Worm (Caenorhabditis elegans) whole organism, L4 larva: Measurements from ENCODE around the gene C01G12.9.

Experiments used
- F10B5.3 ChIP-seq: sonication (generic microtip); optimal IDR thresholded peaks from 2 replicates; lab custom pipeline; 2016; ENCODE audit warnings: mild to moderate bottlenecking, missing genetic modification characterization, missing compliant biosample characterization
- F26F4.8 ChIP-seq: fragments of 200-800 bp; sonication (Bioruptor generic); conservative IDR thresholded peaks from 2 replicates; pipeline ENCODE4 v1.3.6; 2022; ENCODE audit warnings: missing genetic modification characterization, missing compliant biosample characterization
- F37D6.2 ChIP-seq: sonication (generic microtip); optimal IDR thresholded peaks from 2 replicates; lab custom pipeline; 2016; ENCODE audit warnings: mild to moderate bottlenecking, missing genetic modification characterization, missing compliant biosample characterization
- T20F7.1 ChIP-seq: fragments of 200-800 bp; sonication (Bioruptor generic); optimal IDR thresholded peaks from 2 replicates; lab custom pipeline; 2018; ENCODE audit warnings: mild to moderate bottlenecking, missing genetic modification characterization, missing compliant biosample characterization
- Y48G9A.11 ChIP-seq: fragments of 200-800 bp; sonication (Bioruptor generic); IDR thresholded peaks from 2 replicates; pipeline ENCODE4 v1.3.6; 2022; ENCODE audit warnings: missing genetic modification reagents, missing genetic modification characterization, missing compliant biosample characterization
- Y5F2A.4 ChIP-seq: fragments of 200-800 bp; sonication (Bioruptor generic); optimal IDR thresholded peaks from 2 replicates; lab custom pipeline; 2018; ENCODE audit warnings: mild to moderate bottlenecking, missing genetic modification characterization, missing compliant biosample characterization
- Y75B8A.6 ChIP-seq: fragments of 200-800 bp; sonication (Bioruptor generic); IDR thresholded peaks from 2 replicates; pipeline ENCODE4 v1.3.6; 2022; ENCODE audit warnings: missing genetic modification reagents, missing genetic modification characterization, missing compliant biosample characterization
- ZK337.2 ChIP-seq: fragments of 200-800 bp; sonication (Bioruptor generic); IDR thresholded peaks from 2 replicates; pipeline ENCODE4 v1.3.6; 2022; ENCODE audit warnings: missing genetic modification reagents, missing genetic modification characterization, missing compliant biosample characterization
- aha-1 ChIP-seq: fragments of 150-350 bp; peaks from one replicate; lab custom pipeline; 2014; ENCODE audit warnings: missing biosample characterization, missing genetic modification characterization
- aly-2 ChIP-seq: sonication (generic microtip); optimal IDR thresholded peaks from 2 replicates; lab custom pipeline; 2018; ENCODE audit warnings: missing biosample characterization, missing genetic modification characterization
- attf-4 ChIP-seq: sonication (generic microtip); optimal IDR thresholded peaks from 3 replicates; lab custom pipeline; 2017; ENCODE audit warnings: missing biosample characterization, missing genetic modification characterization
- ces-1 ChIP-seq: fragments of 150-350 bp; sonication (generic microtip); optimal IDR thresholded peaks from 4 replicates; lab custom pipeline; 2014; ENCODE audit warnings: missing biosample characterization, missing genetic modification reagents, missing genetic modification characterization
- cey-2 ChIP-seq: sonication (generic microtip); optimal IDR thresholded peaks from 3 replicates; lab custom pipeline; 2017; ENCODE audit warnings: missing genetic modification characterization, mild to moderate bottlenecking, missing compliant biosample characterization, antibody characterized with exemption, borderline replicate concordance; ENCODE audit not compliant: insufficient read depth
- dmd-9 ChIP-seq: fragments of 200-800 bp; sonication (Bioruptor generic); IDR thresholded peaks from 2 replicates; pipeline ENCODE4 v1.3.6; 2022; ENCODE audit warnings: missing genetic modification reagents, missing genetic modification characterization, missing compliant biosample characterization
- dpl-1 ChIP-seq: fragments of 150-350 bp; optimal IDR thresholded peaks from 2 replicates; lab custom pipeline; 2014; ENCODE audit warnings: missing biosample characterization, missing genetic modification reagents, missing genetic modification characterization
- dve-1 ChIP-seq: sonication (generic microtip); optimal IDR thresholded peaks from 2 replicates; lab custom pipeline; 2017; ENCODE audit warnings: antibody characterized with exemption, mild to moderate bottlenecking, missing genetic modification characterization, missing compliant biosample characterization; ENCODE audit not compliant: insufficient read depth
- gei-8 ChIP-seq: fragments of 200-800 bp; sonication (Bioruptor generic); optimal IDR thresholded peaks from 2 replicates; lab custom pipeline; 2018; ENCODE audit warnings: mild to moderate bottlenecking, missing genetic modification characterization, missing compliant biosample characterization
- hif-1 ChIP-seq, 2 experiments: sonication (generic microtip); optimal IDR thresholded peaks; 2 replicates each; lab custom pipeline; 2016 to 2017; ENCODE audit warnings: missing compliant biosample characterization in 2 of 2, missing genetic modification characterization in 2 of 2, missing genetic modification reagents in 2 of 2, missing genotype in 2 of 2, mild to moderate bottlenecking in 1 of 2
- hlh-11 ChIP-seq: fragments of 200-800 bp; sonication (Bioruptor generic); optimal IDR thresholded peaks from 2 replicates; lab custom pipeline; 2018; ENCODE audit warnings: mild to moderate bottlenecking, missing genetic modification characterization, missing compliant biosample characterization
- hlh-30 ChIP-seq: sonication (generic microtip); optimal IDR thresholded peaks from 2 replicates; lab custom pipeline; 2017; ENCODE audit warnings: antibody characterized with exemption, mild to moderate bottlenecking, missing genetic modification characterization, missing compliant biosample characterization; ENCODE audit not compliant: insufficient read depth
- jun-1 ChIP-seq: fragments of 150-350 bp; optimal IDR thresholded peaks from 2 replicates; lab custom pipeline; 2014; ENCODE audit warnings: missing biosample characterization, missing genetic modification reagents, missing genetic modification characterization
- lin-13 ChIP-seq: fragments of 150-350 bp; optimal IDR thresholded peaks from 2 replicates; lab custom pipeline; 2014; ENCODE audit warnings: missing biosample characterization, missing genetic modification reagents, missing genetic modification characterization
- lsy-2 ChIP-seq, 2 experiments: fragments of 150-350 bp in 1 of 2; sonication (generic microtip) in 1 of 2; optimal IDR thresholded peaks; 2 replicates each; lab custom pipeline; 2014 to 2017; ENCODE audit warnings: missing biosample characterization in 2 of 2, missing genetic modification characterization in 2 of 2
- madf-9 ChIP-seq: fragments of 200-800 bp; sonication (Bioruptor generic); conservative IDR thresholded peaks from 2 replicates; pipeline ENCODE4 v1.3.6; 2022; ENCODE audit warnings: missing genetic modification reagents, missing genetic modification characterization, missing compliant biosample characterization
- mdt-29 ChIP-seq: fragments of 200-800 bp; sonication (Bioruptor generic); IDR thresholded peaks from 2 replicates; pipeline ENCODE4 v1.3.6; 2022; ENCODE audit warnings: missing genetic modification reagents, missing genetic modification characterization, missing compliant biosample characterization
- mep-1 ChIP-seq: fragments of 150-350 bp; sonication (generic microtip); optimal IDR thresholded peaks from 3 replicates; lab custom pipeline; 2014; ENCODE audit warnings: missing biosample characterization, missing genetic modification characterization
- mes-2 ChIP-seq: sonication (generic microtip); optimal IDR thresholded peaks from 2 replicates; lab custom pipeline; 2016; ENCODE audit warnings: missing genotype, mild to moderate bottlenecking, missing genetic modification characterization, missing compliant biosample characterization; ENCODE audit not compliant: poor library complexity, severe bottlenecking
- mxl-3 ChIP-seq: fragments of 200-800 bp; sonication (Bioruptor generic); optimal IDR thresholded peaks from 2 replicates; lab custom pipeline; 2018; ENCODE audit warnings: mild to moderate bottlenecking, missing genetic modification characterization, missing compliant biosample characterization
- nhr-10 ChIP-seq: fragments of 150-350 bp; optimal IDR thresholded peaks from 2 replicates; lab custom pipeline; 2014; ENCODE audit warnings: missing biosample characterization, missing genetic modification characterization
- nhr-102 ChIP-seq: sonication (generic microtip); optimal IDR thresholded peaks from 2 replicates; lab custom pipeline; 2016; ENCODE audit warnings: mild to moderate bottlenecking, missing genetic modification characterization, moderate library complexity, missing compliant biosample characterization
- nhr-11 ChIP-seq: fragments of 150-350 bp; optimal IDR thresholded peaks from 2 replicates; lab custom pipeline; 2014; ENCODE audit warnings: missing biosample characterization, missing genetic modification characterization
- nhr-111 ChIP-seq: fragments of 200-800 bp; sonication (Bioruptor generic); optimal IDR thresholded peaks from 2 replicates; lab custom pipeline; 2018; ENCODE audit warnings: mild to moderate bottlenecking, missing genetic modification characterization, missing compliant biosample characterization
- nhr-28 ChIP-seq: fragments of 150-350 bp; optimal IDR thresholded peaks from 2 replicates; lab custom pipeline; 2014; ENCODE audit warnings: missing biosample characterization, missing genetic modification characterization
- nhr-41 ChIP-seq: fragments of 200-800 bp; sonication (Bioruptor generic); IDR thresholded peaks from 2 replicates; pipeline ENCODE4 v1.3.6; 2022; ENCODE audit warnings: missing genetic modification reagents, missing genetic modification characterization, missing compliant biosample characterization
- nhr-42 ChIP-seq: fragments of 200-800 bp; sonication (Bioruptor generic); IDR thresholded peaks from 2 replicates; pipeline ENCODE4 v1.3.6; 2022; ENCODE audit warnings: missing genetic modification characterization, missing compliant biosample characterization
- nhr-77 ChIP-seq: fragments of 150-350 bp; optimal IDR thresholded peaks from 2 replicates; lab custom pipeline; 2014; ENCODE audit warnings: missing biosample characterization, missing genetic modification characterization
- pqm-1 ChIP-seq: sonication (generic microtip); optimal IDR thresholded peaks from 2 replicates; lab custom pipeline; 2017; ENCODE audit warnings: missing biosample characterization, missing genetic modification characterization
- rbr-2 ChIP-seq: sonication (generic microtip); optimal IDR thresholded peaks from 2 replicates; lab custom pipeline; 2016; ENCODE audit warnings: missing genotype, missing genetic modification characterization, missing compliant biosample characterization
- sdz-12 ChIP-seq: fragments of 200-800 bp; sonication (Bioruptor generic); optimal IDR thresholded peaks from 2 replicates; lab custom pipeline; 2018; ENCODE audit warnings: mild to moderate bottlenecking, missing genetic modification characterization, missing compliant biosample characterization
- snpc-4 ChIP-seq: fragments of 150-350 bp; optimal IDR thresholded peaks from 2 replicates; lab custom pipeline; 2014; ENCODE audit warnings: missing biosample characterization, missing genetic modification characterization
- tra-1 ChIP-seq: fragments of 200-800 bp; sonication (Bioruptor generic); IDR thresholded peaks from 2 replicates; pipeline ENCODE4 v1.3.6; 2022; ENCODE audit warnings: missing genetic modification reagents, missing genetic modification characterization, missing compliant biosample characterization
- unc-39 ChIP-seq: sonication (generic microtip); optimal IDR thresholded peaks from 2 replicates; lab custom pipeline; 2017; ENCODE audit warnings: missing biosample characterization, missing genetic modification characterization
- unc-62 ChIP-seq, 3 experiments: fragments of 150-350 bp in 1 of 3; sonication (generic microtip); optimal IDR thresholded peaks in 2 of 3; peaks in 1 of 3; 1 replicate in 1 of 3; 2 replicates in 2 of 3; lab custom pipeline; 2014 to 2017; ENCODE audit warnings: missing biosample characterization in 3 of 3, missing genetic modification characterization in 3 of 3, missing genetic modification reagents in 3 of 3, missing genotype in 1 of 3
- vab-7 ChIP-seq: fragments of 200-800 bp; sonication (Bioruptor generic); IDR thresholded peaks from 2 replicates; pipeline ENCODE4 v1.3.6; 2022; ENCODE audit warnings: missing genetic modification reagents, missing genetic modification characterization, missing compliant biosample characterization
- zfp-2 ChIP-seq: sonication (generic microtip); optimal IDR thresholded peaks from 2 replicates; lab custom pipeline; 2016; ENCODE audit warnings: mild to moderate bottlenecking, missing genetic modification characterization, missing compliant biosample characterization
- zfp-3 ChIP-seq: fragments of 200-800 bp; sonication (Bioruptor generic); conservative IDR thresholded peaks from 2 replicates; pipeline ENCODE4 v1.3.6; 2022; ENCODE audit warnings: missing genetic modification reagents, missing genetic modification characterization, missing compliant biosample characterization
- zip-11 ChIP-seq: fragments of 200-800 bp; sonication (Bioruptor generic); IDR thresholded peaks from 2 replicates; pipeline ENCODE4 v1.3.6; 2022; ENCODE audit warnings: missing genetic modification characterization, missing compliant biosample characterization
- ztf-11 ChIP-seq: fragments of 150-350 bp; optimal IDR thresholded peaks from 2 replicates; lab custom pipeline; 2014; ENCODE audit warnings: missing biosample characterization, missing genetic modification characterization

Gene C01G12.9

DNA sequence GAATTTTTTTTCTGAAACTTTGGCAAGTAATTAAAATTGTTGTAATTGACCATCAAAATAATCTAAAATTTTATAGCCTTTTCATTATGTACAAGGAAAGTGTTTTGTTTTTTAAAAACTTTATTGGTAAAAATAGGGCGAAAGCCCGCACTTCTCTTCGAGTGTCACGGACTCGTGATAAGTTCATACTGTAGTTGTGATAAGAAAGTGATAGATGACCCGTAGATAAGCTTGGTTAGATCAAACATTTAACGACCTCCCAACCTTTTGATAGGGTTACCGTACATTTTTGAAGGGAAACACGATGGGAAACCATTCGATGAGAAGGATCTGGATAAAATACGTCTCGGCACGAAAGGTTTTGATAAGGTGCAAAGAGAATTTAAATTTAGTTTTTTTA is 37.6 kb downstream of the C01G12.9 start:
- TF ChIP-seq zfp-2 (tag; lab: Kevin White, UChicago) (no peak), nhr-111 (no peak), zip-11 (GFP tag; lab: Robert Waterston, UW) (no peak), aha-1 (peak; percentile 79), hif-1 (tag; optimal IDR thresholded peaks at IDR 0.05; lab: Kevin White, UChicago) (no peak), Y75B8A.6 (GFP tag; lab: Robert Waterston, UW) (no peak), F37D6.2 (tag; lab: Kevin White, UChicago) (no peak), vab-7 (GFP tag; lab: Robert Waterston, UW) (no peak), madf-9 (GFP tag; lab: Robert Waterston, UW) (no peak), unc-62 (GFP tag; optimal IDR thresholded peaks at IDR 0.05 in 1 of 2; lab: Kevin White, UChicago) (no peak), unc-62 (tag; optimal IDR thresholded peaks at IDR 0.05; lab: Kevin White, UChicago) (no peak), nhr-28 (tag; lab: Kevin White, UChicago) (peak; percentile 62), tra-1 (GFP tag; lab: Robert Waterston, UW) (no peak), ZK337.2 (GFP tag; lab: Robert Waterston, UW) (no peak), hlh-11 (tag; lab: Kevin White, UChicago) (no peak), nhr-77 (tag; lab: Kevin White, UChicago) (peak; percentile 17), cey-2 (tag; lab: Kevin White, UChicago) (no peak), nhr-10 (no peak), dve-1 (tag; lab: Kevin White, UChicago) (peak; percentile 76), mep-1 (tag; lab: Kevin White, UChicago) (no peak), hlh-30 (tag; lab: Kevin White, UChicago) (peak; percentile 19), dmd-9 (no peak), ztf-11 (tag; lab: Kevin White, UChicago) (no peak), lsy-2 (tag; optimal IDR thresholded peaks at IDR 0.05; lab: Kevin White, UChicago) (peak in 1 of 2 experiments; percentile 69), nhr-42 (GFP tag; lab: Robert Waterston, UW) (no peak)
- TF ChIP-seq, all 104 proteins: peak for 6

DNA sequence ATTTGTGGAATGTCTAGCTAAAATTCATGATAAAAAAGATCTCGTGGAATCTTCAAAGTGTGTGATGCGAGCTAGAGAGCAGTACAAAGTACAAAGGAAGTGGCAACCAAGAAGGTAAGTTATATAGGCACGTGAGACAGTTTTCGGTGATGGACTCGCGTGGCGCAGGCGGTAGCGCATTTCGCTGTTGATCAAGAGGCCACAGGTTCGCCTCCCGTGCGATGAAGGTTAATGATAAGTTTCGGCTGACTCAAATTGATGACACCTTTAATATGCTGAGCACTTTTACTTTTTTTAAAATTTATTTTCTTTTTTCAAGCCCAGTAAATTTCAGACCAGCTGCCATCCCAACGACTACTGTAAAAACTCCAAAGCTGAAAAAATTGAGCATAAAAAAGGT is 38.1 kb downstream of the C01G12.9 start:
- peak; percentile 4 for TF ChIP-seq rbr-2 (tag; lab: Kevin White, UChicago)
- peak; percentile 78 for TF ChIP-seq mes-2 (tag; lab: Kevin White, UChicago)
- TF ChIP-seq sdz-12 (GFP tag; lab: Kevin White, UChicago): no peak
- TF ChIP-seq Y5F2A.4: peak; percentile 60
- peak; percentile 48 for TF ChIP-seq hlh-30 (tag; lab: Kevin White, UChicago)
- no peak for TF ChIP-seq T20F7.1
- no peak for TF ChIP-seq hif-1 (tag; optimal IDR thresholded peaks at IDR 0.05; lab: Kevin White, UChicago)
- TF ChIP-seq zfp-3 (GFP tag; lab: Robert Waterston, UW): peak; percentile 71; the same call in 1 of the 2 replicates
- no peak for TF ChIP-seq lin-13 (GFP tag; lab: Kevin White, UChicago)
- TF ChIP-seq attf-4 (tag; lab: Kevin White, UChicago): no peak
- no peak for TF ChIP-seq ces-1
- TF ChIP-seq F10B5.3 (tag; lab: Kevin White, UChicago): no peak
- TF ChIP-seq nhr-11 (tag; lab: Kevin White, UChicago): no peak
- peak; percentile 43 for TF ChIP-seq mxl-3 (GFP tag; lab: Kevin White, UChicago)
- TF ChIP-seq aly-2 (tag; lab: Kevin White, UChicago): no peak
- TF ChIP-seq nhr-10: no peak
- TF ChIP-seq unc-39: no peak
- no peak for TF ChIP-seq pqm-1 (tag; lab: Kevin White, UChicago)
- TF ChIP-seq mdt-29 (GFP tag; lab: Robert Waterston, UW): 0 out of 2 replicates have a peak, but pooled peaks have one; percentile 54
- TF ChIP-seq unc-62 (GFP tag; optimal IDR thresholded peaks at IDR 0.05 in 1 of 2; lab: Kevin White, UChicago): peak in 1 of 2 experiments; percentile 96
- TF ChIP-seq unc-62 (tag; optimal IDR thresholded peaks at IDR 0.05; lab: Kevin White, UChicago): no peak
- TF ChIP-seq nhr-102 (tag; lab: Kevin White, UChicago): peak; percentile 44
- peak; percentile 32 for TF ChIP-seq gei-8 (GFP tag; lab: Kevin White, UChicago)
- no peak for TF ChIP-seq jun-1 (tag; lab: Kevin White, UChicago)
- TF ChIP-seq snpc-4 (tag; lab: Kevin White, UChicago): no peak
- TF ChIP-seq vab-7 (GFP tag; lab: Robert Waterston, UW): peak; percentile 85
- TF ChIP-seq dpl-1 (GFP tag; lab: Kevin White, UChicago): no peak
- TF ChIP-seq Y48G9A.11 (GFP tag; lab: Robert Waterston, UW): peak; percentile 46; the same call in 1 of the 2 replicates
- TF ChIP-seq nhr-41 (GFP tag; lab: Robert Waterston, UW): peak; percentile 82; the same call in 1 of the 2 replicates
- TF ChIP-seq F26F4.8 (GFP tag; lab: Robert Waterston, UW): peak; percentile 82
